Worm (Caenorhabditis elegans) whole organism, L1 larva: ENCODE measurements around the gene srh-88.

Source experiments
- ceh-90 ChIP-seq: sonication (generic microtip); optimal IDR thresholded peaks from 2 replicates; lab custom pipeline; 2016; ENCODE audit warnings: missing genetic modification characterization, missing compliant biosample characterization
- lin-15B ChIP-seq: fragments of 150-350 bp; sonication (generic microtip); optimal IDR thresholded peaks from 3 replicates; lab custom pipeline; 2014; ENCODE audit warnings: missing biosample characterization, missing genetic modification characterization
- lsy-2 ChIP-seq, 2 experiments: fragments of 150-350 bp; optimal IDR thresholded peaks; 2 replicates each; lab custom pipeline; 2014; ENCODE audit warnings: missing biosample characterization in 2 of 2, missing genetic modification characterization in 2 of 2
- mdl-1 ChIP-seq, 2 experiments: fragments of 150-350 bp; optimal IDR thresholded peaks; 2 replicates each; lab custom pipeline; 2014 to 2017; ENCODE audit warnings: missing biosample characterization in 2 of 2, missing genetic modification characterization in 2 of 2, inconsistent platforms in 1 of 2
- nhr-90 ChIP-seq: sonication (generic microtip); optimal IDR thresholded peaks from 2 replicates; lab custom pipeline; 2016; ENCODE audit warnings: mild to moderate bottlenecking, missing genetic modification characterization, missing compliant biosample characterization; ENCODE audit not compliant: poor library complexity
- rnt-1 ChIP-seq: sonication (generic microtip); optimal IDR thresholded peaks from 2 replicates; lab custom pipeline; 2016; ENCODE audit warnings: mild to moderate bottlenecking, missing genetic modification characterization, moderate library complexity, missing compliant biosample characterization
- tbx-2 ChIP-seq: sonication (generic microtip); optimal IDR thresholded peaks from 2 replicates; lab custom pipeline; 2016; ENCODE audit warnings: missing genetic modification characterization, missing compliant biosample characterization
- unc-30 ChIP-seq: sonication (generic microtip); optimal IDR thresholded peaks from 2 replicates; lab custom pipeline; 2017; ENCODE audit warnings: missing biosample characterization, missing genetic modification characterization
- unc-62 ChIP-seq: fragments of 150-350 bp; optimal IDR thresholded peaks from 2 replicates; lab custom pipeline; 2014; ENCODE audit warnings: missing biosample characterization, missing genetic modification reagents, missing genetic modification characterization
- ztf-11 ChIP-seq, 2 experiments: sonication (generic microtip); optimal IDR thresholded peaks; 2 replicates each; lab custom pipeline; 2016 to 2017; ENCODE audit warnings: missing genetic modification characterization in 2 of 2, missing biosample characterization in 1 of 2, missing compliant biosample characterization in 1 of 2

DNA sequence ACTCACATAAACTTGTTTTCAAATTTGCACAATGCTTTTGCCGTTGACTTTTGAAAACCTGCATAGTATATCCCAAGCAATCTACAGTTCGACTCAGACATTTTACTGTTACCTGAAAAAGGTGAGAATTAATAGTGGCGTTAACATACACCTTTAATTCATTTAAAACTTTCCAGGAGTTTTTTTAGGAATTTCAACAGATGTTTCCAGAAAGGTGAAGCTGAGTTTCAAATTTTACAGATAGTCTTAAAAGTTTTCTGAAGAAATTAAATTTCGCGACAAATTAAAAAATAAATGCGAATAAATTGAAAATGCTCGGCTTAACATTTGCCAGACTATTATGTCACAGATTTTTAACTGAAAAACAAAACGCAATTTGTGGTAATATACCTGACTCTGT lies 35.0 kb upstream of the srh-88 start, which contains the start of gene srw-119:
- TF ChIP-seq rnt-1 (tag; lab: Kevin White, UChicago) (no peak), nhr-90 (tag; lab: Kevin White, UChicago) (no peak), lin-15B (tag; lab: Kevin White, UChicago) (no peak), lsy-2 (tag; optimal IDR thresholded peaks at IDR 0.05; lab: Kevin White, UChicago) (no peak), unc-62 (GFP tag; lab: Kevin White, UChicago) (no peak), ztf-11 (tag; optimal IDR thresholded peaks at IDR 0.05; lab: Kevin White, UChicago) (no peak), tbx-2 (tag; lab: Kevin White, UChicago) (no peak), ceh-90 (no peak), unc-30 (tag; lab: Kevin White, UChicago) (no peak), mdl-1 (tag; optimal IDR thresholded peaks at IDR 0.05; lab: Kevin White, UChicago) (no peak)
